Worm (Caenorhabditis elegans) whole organism, late embryonic: ENCODE data around the gene F28C1.1.

ENCODE experiments used
- C08G9.2 ChIP-seq: sonication (generic microtip); optimal IDR thresholded peaks from 2 replicates; lab custom pipeline; 2016; ENCODE audit warnings: mild to moderate bottlenecking, missing genetic modification characterization, moderate library complexity, missing compliant biosample characterization
- ama-1 ChIP-seq: fragments of 150-350 bp; optimal IDR thresholded peaks from 2 replicates; lab custom pipeline; 2014
- ceh-19 ChIP-seq: fragments of 200-800 bp; sonication (Bioruptor generic); optimal IDR thresholded peaks from 2 replicates; lab custom pipeline; 2018; ENCODE audit warnings: mild to moderate bottlenecking, missing genetic modification characterization, missing compliant biosample characterization
- ceh-31 ChIP-seq: sonication (generic microtip); optimal IDR thresholded peaks from 2 replicates; lab custom pipeline; 2016; ENCODE audit warnings: missing genetic modification characterization, missing compliant biosample characterization
- elt-2 ChIP-seq: sonication (generic microtip); optimal IDR thresholded peaks from 2 replicates; lab custom pipeline; 2016; ENCODE audit warnings: missing genetic modification reagents, missing genetic modification characterization, missing compliant biosample characterization
- fkh-10 ChIP-seq: fragments of 150-350 bp; optimal IDR thresholded peaks from 2 replicates; lab custom pipeline; 2014; ENCODE audit warnings: missing biosample characterization, missing genetic modification reagents, missing genetic modification characterization
- gmeb-2 ChIP-seq: sonication (generic microtip); optimal IDR thresholded peaks from 2 replicates; lab custom pipeline; 2016; ENCODE audit warnings: missing genetic modification characterization, inconsistent platforms, missing compliant biosample characterization
- hlh-13 ChIP-seq: fragments of 200-800 bp; sonication (Bioruptor generic); optimal IDR thresholded peaks from 2 replicates; lab custom pipeline; 2018; ENCODE audit warnings: mild to moderate bottlenecking, missing genetic modification characterization, missing compliant biosample characterization
- hlh-30 ChIP-seq: sonication (generic microtip); optimal IDR thresholded peaks from 2 replicates; lab custom pipeline; 2017; ENCODE audit warnings: antibody characterized with exemption, missing genetic modification characterization, missing compliant biosample characterization; ENCODE audit not compliant: insufficient read depth
- nhr-11 ChIP-seq: fragments of 150-350 bp; optimal IDR thresholded peaks from 2 replicates; lab custom pipeline; 2014; ENCODE audit warnings: missing biosample characterization, missing genetic modification characterization
- npax-4 ChIP-seq: sonication (generic microtip); optimal IDR thresholded peaks from 2 replicates; lab custom pipeline; 2016; ENCODE audit warnings: missing genetic modification characterization, missing compliant biosample characterization
- syd-9 ChIP-seq: sonication (generic microtip); optimal IDR thresholded peaks from 2 replicates; lab custom pipeline; 2016; ENCODE audit warnings: mild to moderate bottlenecking, missing genetic modification characterization, moderate library complexity, missing compliant biosample characterization
- tbx-2 ChIP-seq: sonication (generic microtip); optimal IDR thresholded peaks from 2 replicates; lab custom pipeline; 2016; ENCODE audit warnings: missing genetic modification characterization, missing compliant biosample characterization

ce11 chrV:12491070-12491643 is 40.6 kb downstream of the F28C1.1 start:
- TF ChIP-seq ceh-19 (no peak), syd-9 (tag; lab: Kevin White, UChicago) (no peak), hlh-13 (GFP tag; lab: Kevin White, UChicago) (no peak), elt-2 (no peak), ceh-31 (tag; lab: Kevin White, UChicago) (no peak), nhr-11 (no peak), ama-1 (lab: Kevin White, UChicago) (no peak), hlh-30 (tag; lab: Kevin White, UChicago) (no peak), C08G9.2 (tag; lab: Kevin White, UChicago) (no peak), fkh-10 (GFP tag; lab: Kevin White, UChicago) (no peak), tbx-2 (tag; lab: Kevin White, UChicago) (no peak), gmeb-2 (no peak), npax-4 (no peak)
